Worm (Caenorhabditis elegans): ENCODE results near the gene B0393.5.

The B0393.5 gene

DNA sequence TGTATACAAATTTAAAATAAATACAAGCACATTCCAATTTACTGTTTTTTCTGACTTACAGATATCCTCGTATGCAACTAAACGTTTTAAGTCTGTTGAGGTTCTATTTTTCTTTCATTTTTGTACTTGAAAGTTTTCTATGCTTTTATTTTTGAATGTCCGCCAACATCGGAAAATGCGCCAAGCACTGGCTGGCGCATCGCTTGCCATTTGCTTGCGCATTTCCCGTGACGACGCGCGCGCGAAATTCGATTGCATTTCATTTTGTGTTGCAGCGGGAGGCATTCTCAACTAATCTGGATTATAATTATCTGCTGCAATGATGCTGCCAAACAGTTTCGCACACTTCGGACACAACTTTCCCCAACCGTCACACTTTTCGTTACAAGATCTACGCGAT is 8.6 kb upstream of the B0393.5 start, which contains the start of gene fbxl-2 (continued):
- peak; percentile 10 for TF ChIP-seq him-1 (tag; optimal IDR thresholded peaks at IDR 0.05)
- peak; percentile 71; the same call in 1 of the 2 replicates for TF ChIP-seq cebp-2 (GFP tag; IDR thresholded peaks at IDR 0.05)
- peak; percentile 81; the same call in 1 of the 2 replicates for TF ChIP-seq F39B2.1 (GFP tag; IDR thresholded peaks at IDR 0.05)
- TF ChIP-seq ekl-4 (GFP tag; IDR thresholded peaks at IDR 0.05), result peak; percentile 95
- peak; percentile 74 for TF ChIP-seq tbp1 (GFP tag; optimal IDR thresholded peaks at IDR 0.05)
- peak; percentile 82 for TF ChIP-seq hmg-1.2 (GFP tag; IDR thresholded peaks at IDR 0.05)
- TF ChIP-seq B0035.1 (tag; optimal IDR thresholded peaks at IDR 0.05), result peak; percentile 67
- TF ChIP-seq Y67H2A.10 (GFP tag; conservative IDR thresholded peaks at IDR 0.05), result peak; percentile 71
- TF ChIP-seq nhr-120 (GFP tag; IDR thresholded peaks at IDR 0.05), result no peak
- TF ChIP-seq hsf-1 (GFP tag; IDR thresholded peaks at IDR 0.05), result peak; percentile 85
- peak; percentile 78 for TF ChIP-seq gei-17 (GFP tag; optimal IDR thresholded peaks at IDR 0.05)
- peak; percentile 70 for TF ChIP-seq somi-1 (GFP tag; optimal IDR thresholded peaks at IDR 0.05)
- no peak for TF ChIP-seq T26A5.8 (tag; optimal IDR thresholded peaks at IDR 0.05)
- no peak for TF ChIP-seq dpff-1 (tag; optimal IDR thresholded peaks at IDR 0.05)
- TF ChIP-seq egl-18 (GFP tag; IDR thresholded peaks at IDR 0.05), result 0 out of 2 replicates have a peak, but pooled peaks have one; percentile 73
- no peak for TF ChIP-seq mxl-1 (tag; optimal IDR thresholded peaks at IDR 0.05)
- no peak for TF ChIP-seq sptf-2 (GFP tag; optimal IDR thresholded peaks at IDR 0.05)
- TF ChIP-seq lsl-1 (GFP tag; optimal IDR thresholded peaks at IDR 0.05), result peak; percentile 85
- TF ChIP-seq B0261.1 (tag; optimal IDR thresholded peaks at IDR 0.05), result peak; percentile 21
- TF ChIP-seq mcd-1 (GFP tag; IDR thresholded peaks at IDR 0.05), result peak; percentile 96
- 0 out of 2 replicates have a peak, but pooled peaks have one; percentile 26 for TF ChIP-seq ztf-6 (GFP tag; IDR thresholded peaks at IDR 0.05)
- peak; percentile 67; the same call in 1 of the 2 replicates for TF ChIP-seq attf-6 (GFP tag; IDR thresholded peaks at IDR 0.05)
- peak; percentile 79 for TF ChIP-seq xnd-1 (tag; optimal IDR thresholded peaks at IDR 0.05)
- TF ChIP-seq K11D2.4 (GFP tag; IDR thresholded peaks at IDR 0.05), result peak; percentile 91
- TF ChIP-seq pha-4 (tag; optimal IDR thresholded peaks at IDR 0.05), result peak; percentile 85
- peak; percentile 80 for TF ChIP-seq cebp-1 (GFP tag; IDR thresholded peaks at IDR 0.05)
- TF ChIP-seq cebp-1 (tag; optimal IDR thresholded peaks at IDR 0.05), result peak; percentile 92
- peak; percentile 97 for TF ChIP-seq Y53G8AR.9 (GFP tag; conservative IDR thresholded peaks at IDR 0.05)
- TF ChIP-seq aptf-3 (GFP tag; IDR thresholded peaks at IDR 0.05), result 0 out of 2 replicates have a peak, but pooled peaks have one; percentile 49
- peak; percentile 78 for TF ChIP-seq ztf-26 (tag; optimal IDR thresholded peaks at IDR 0.05)
- no peak for TF ChIP-seq die-1 (tag; optimal IDR thresholded peaks at IDR 0.05)
- TF ChIP-seq dpl-1 (GFP tag; optimal IDR thresholded peaks at IDR 0.05), result peak; percentile 98
- peak; percentile 94 for TF ChIP-seq pbrm-1 (GFP tag; IDR thresholded peaks at IDR 0.05)
- peak; percentile 82 for TF ChIP-seq bed-2 (GFP tag; IDR thresholded peaks at IDR 0.05)
- peak; percentile 93 for TF ChIP-seq madf-6 (GFP tag; IDR thresholded peaks at IDR 0.05)
- no peak for TF ChIP-seq rec-8 (tag; optimal IDR thresholded peaks at IDR 0.05)
- TF ChIP-seq madf-8 (GFP tag; conservative IDR thresholded peaks at IDR 0.05), result peak; percentile 84
- peak; percentile 36 for TF ChIP-seq unc-130 (GFP tag; optimal IDR thresholded peaks at IDR 0.05)
- TF ChIP-seq ztf-25 (GFP tag; IDR thresholded peaks at IDR 0.05), result no peak
- no peak for TF ChIP-seq ceh-58 (GFP tag; IDR thresholded peaks at IDR 0.05)
- TF ChIP-seq hmg-20 (GFP tag; IDR thresholded peaks at IDR 0.05), result peak; percentile 90
- TF ChIP-seq madf-3 (GFP tag; IDR thresholded peaks at IDR 0.05), result peak; percentile 95
- peak; percentile 99 for TF ChIP-seq lin-54 (GFP tag; optimal IDR thresholded peaks at IDR 0.05)
- TF ChIP-seq tlf-1 (GFP tag; optimal IDR thresholded peaks at IDR 0.05), result peak; percentile 96
- no peak for TF ChIP-seq sea-2 (GFP tag; IDR thresholded peaks at IDR 0.05)
- no peak for TF ChIP-seq Y53F4B.3 (GFP tag; IDR thresholded peaks at IDR 0.05)
- TF ChIP-seq attf-3 (GFP tag; conservative IDR thresholded peaks at IDR 0.05), result peak; percentile 80
- TF ChIP-seq ceh-79 (tag; optimal IDR thresholded peaks at IDR 0.05), result no peak
- peak; percentile 10 for TF ChIP-seq fkh-3 (tag; optimal IDR thresholded peaks at IDR 0.05)
- peak; percentile 59 for TF ChIP-seq F52B5.7 (tag; optimal IDR thresholded peaks at IDR 0.05)
